Worm (Caenorhabditis elegans): Measurements from ENCODE around the gene C34C12.6.

DNA sequence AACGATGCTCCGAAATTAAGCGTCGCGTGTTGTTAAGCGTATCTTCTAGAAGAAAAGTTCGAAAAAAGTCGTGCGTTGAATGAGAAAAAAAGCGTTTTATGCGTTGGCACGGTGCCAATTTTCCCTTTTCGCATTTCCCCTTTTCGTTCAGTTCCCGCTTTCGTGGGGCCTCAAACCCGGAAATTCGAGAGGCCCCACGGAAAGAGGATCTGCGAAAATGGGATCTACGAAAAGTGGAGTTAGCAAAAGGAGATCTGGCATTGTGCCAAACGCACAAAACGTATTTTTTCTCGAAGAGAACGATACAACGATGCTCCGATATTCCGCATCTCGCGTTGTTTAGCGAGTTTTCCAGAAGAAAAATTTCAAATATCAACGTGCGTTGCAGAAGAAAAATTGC, 17.5 kb downstream of the C34C12.6 start:
- TF ChIP-seq snpc-4 (tag; optimal IDR thresholded peaks at IDR 0.05) (no peak), sem-4 (tag; optimal IDR thresholded peaks at IDR 0.05) (no peak)
